Worm (Caenorhabditis elegans): ENCODE measurements around the gene smi-1.

Gene smi-1

ce11 chrIII:1859532-1859931, 18.6 kb upstream of the smi-1 start, which contains the start of gene ddp-1 (continued):
- peak; percentile 85 for TF ChIP-seq Y5F2A.4 (GFP tag; optimal IDR thresholded peaks at IDR 0.05)
- peak; percentile 62 for TF ChIP-seq ceh-32 (tag; optimal IDR thresholded peaks at IDR 0.05; ENCODE audit: poor library complexity)
- peak; percentile 82 to 96 for TF ChIP-seq lsy-2 (tag; optimal IDR thresholded peaks at IDR 0.05)
- peak; percentile 86 for TF ChIP-seq dmd-6 (GFP tag; IDR thresholded peaks at IDR 0.05)
- TF ChIP-seq lin-13 (GFP tag; optimal IDR thresholded peaks at IDR 0.05) = peak; percentile 96
- peak; percentile 95 for TF ChIP-seq nhr-77 (tag; optimal IDR thresholded peaks at IDR 0.05)
- TF ChIP-seq egl-43 (GFP tag; IDR thresholded peaks at IDR 0.05) = peak; percentile 61; the same call in 1 of the 2 replicates
- peak; percentile 95 for TF ChIP-seq duxl-1 (tag; optimal IDR thresholded peaks at IDR 0.05; ENCODE audit: poor library complexity)
- no peak for TF ChIP-seq daf-12 (tag; optimal IDR thresholded peaks at IDR 0.05)
- peak; percentile 96 for TF ChIP-seq fkh-10 (GFP tag; optimal IDR thresholded peaks at IDR 0.05)
- peak; percentile 92 for TF ChIP-seq zfp-3 (GFP tag; conservative IDR thresholded peaks at IDR 0.05)
- TF ChIP-seq zfp-2 (tag; optimal IDR thresholded peaks at IDR 0.05) = peak; percentile 50
- 0 out of 2 replicates have a peak, but pooled peaks have one; percentile 51 for TF ChIP-seq lin-1 (GFP tag; IDR thresholded peaks at IDR 0.05)
- peak; percentile 87 for TF ChIP-seq pha-4 (GFP tag; IDR thresholded peaks at IDR 0.05)
- TF ChIP-seq pha-4 (tag; optimal IDR thresholded peaks at IDR 0.05) = peak; percentile 96
- TF ChIP-seq Y75B8A.6 (GFP tag; IDR thresholded peaks at IDR 0.05) = no peak

- no peak for TF ChIP-seq ces-1 (GFP tag; optimal IDR thresholded peaks at IDR 0.05)
- peak; percentile 9 for TF ChIP-seq aha-1 (tag)
Measured at ce11 chrIII:1860129-1860528, 18.0 kb upstream of the smi-1 start, which contains the start of gene ttc-7. Gene ttc-7 (plus strand): TSS chrIII:1860429.

- TF ChIP-seq ceh-28 (tag; optimal IDR thresholded peaks at IDR 0.05) = peak; percentile 93
- TF ChIP-seq nhr-42 (GFP tag; IDR thresholded peaks at IDR 0.05) = no peak
Measured at ce11 chrIII:1876267-1876865, 1.8 kb upstream of the smi-1 start.

- TF ChIP-seq nhr-111 (GFP tag; optimal IDR thresholded peaks at IDR 0.05) = no peak
- TF ChIP-seq ztf-7 (tag; optimal IDR thresholded peaks at IDR 0.05) = no peak
- 0 out of 2 replicates have a peak, but pooled peaks have one; percentile 54 for TF ChIP-seq D1046.2 (GFP tag; IDR thresholded peaks at IDR 0.05)
- TF ChIP-seq php-3 (GFP tag; IDR thresholded peaks at IDR 0.05) = no peak
- TF ChIP-seq hmg-1.1 (GFP tag; IDR thresholded peaks at IDR 0.05) = no peak
- peak; percentile 67 for TF ChIP-seq lin-13 (GFP tag; optimal IDR thresholded peaks at IDR 0.05)
- no peak for TF ChIP-seq lin-29 (GFP tag; IDR thresholded peaks at IDR 0.05)
- no peak for TF ChIP-seq vab-7 (GFP tag; IDR thresholded peaks at IDR 0.05)
- no peak for TF ChIP-seq Y105C5A.15 (GFP tag; IDR thresholded peaks at IDR 0.05)
- TF ChIP-seq zag-1 (tag; optimal IDR thresholded peaks at IDR 0.05) = no peak
- no peak for TF ChIP-seq unc-39 (tag; optimal IDR thresholded peaks at IDR 0.05)
- 0 out of 2 replicates have a peak, but pooled peaks have one; percentile 46 for TF ChIP-seq F44E2.7 (GFP tag; IDR thresholded peaks at IDR 0.05)
- no peak for TF ChIP-seq mxl-2 (GFP tag; conservative IDR thresholded peaks at IDR 0.05)
- no peak for TF ChIP-seq cey-2 (tag; optimal IDR thresholded peaks at IDR 0.05; ENCODE audit: borderline replicate concordance, insufficient read depth)
- TF ChIP-seq ZK337.2 (GFP tag; IDR thresholded peaks at IDR 0.05) = no peak
- TF ChIP-seq zip-2 (tag; optimal IDR thresholded peaks at IDR 0.05) = no peak
- TF ChIP-seq zip-11 (GFP tag; IDR thresholded peaks at IDR 0.05) = no peak
- TF ChIP-seq nhr-76 (tag; optimal IDR thresholded peaks at IDR 0.05) = no peak
- no peak for TF ChIP-seq ctbp-1 (GFP tag; IDR thresholded peaks at IDR 0.05)
- TF ChIP-seq lsy-2 (tag; optimal IDR thresholded peaks at IDR 0.05) = peak in 1 of 2 experiments; percentile 51
- no peak for TF ChIP-seq dpl-1 (GFP tag; optimal IDR thresholded peaks at IDR 0.05)
- no peak for TF ChIP-seq ces-1 (GFP tag; optimal IDR thresholded peaks at IDR 0.05)
- TF ChIP-seq ztf-11 (tag; optimal IDR thresholded peaks at IDR 0.05) = no peak
- peak; percentile 5; the same call in 1 of the 2 replicates for TF ChIP-seq dmd-8 (GFP tag; IDR thresholded peaks at IDR 0.05)
- no peak for TF ChIP-seq lim-7 (GFP tag; IDR thresholded peaks at IDR 0.05)
- TF ChIP-seq nhr-25 (tag; optimal IDR thresholded peaks at IDR 0.05; ENCODE audit: borderline replicate concordance, insufficient read depth) = no peak
- no peak for TF ChIP-seq snpc-4 (tag; optimal IDR thresholded peaks at IDR 0.05)
Measured at ce11 chrIII:1877189-1877588, 976 bp upstream of the smi-1 start.

Measured in whole organism, L4 larva.